Fruit fly (Drosophila melanogaster) whole organism, embryonic: ENCODE measurements around the gene dmGlut.

ENCODE experiments used
- Atf6 ChIP-seq: fragments of 200-800 bp; sonication (Bioruptor generic); IDR thresholded peaks from 2 replicates; pipeline ENCODE4 v1.3.6; 2022; ENCODE audit warnings: missing biosample characterization, missing genetic modification characterization
- Awh ChIP-seq: fragments of 200-800 bp; sonication (Bioruptor generic); IDR thresholded peaks from 2 replicates; pipeline ENCODE4, ENCODE4 v1.3.6; 2022; ENCODE audit warnings: missing biosample characterization, missing genetic modification characterization
- CG10274 ChIP-seq: fragments of 200-800 bp; sonication (Bioruptor generic); optimal IDR thresholded peaks from 3 replicates; lab custom pipeline; 2017; ENCODE audit warnings: missing biosample characterization, mild to moderate bottlenecking, missing genetic modification characterization
- CG10979 ChIP-seq: fragments of 200-800 bp; sonication (Bioruptor generic); optimal IDR thresholded peaks from 2 replicates; lab custom pipeline; 2018; ENCODE audit warnings: missing biosample characterization, mild to moderate bottlenecking, missing genetic modification characterization, moderate library complexity
- CG11504 ChIP-seq: fragments of 200-800 bp; sonication (Bioruptor generic); optimal IDR thresholded peaks from 3 replicates; lab custom pipeline; 2019; ENCODE audit warnings: missing biosample characterization, mild to moderate bottlenecking, missing genetic modification characterization, moderate library complexity
- CG12299 ChIP-seq: fragments of 200-800 bp; sonication (Bioruptor generic); optimal IDR thresholded peaks from 2 replicates; lab custom pipeline; 2018; ENCODE audit warnings: missing biosample characterization, mild to moderate bottlenecking, missing genetic modification characterization
- CG12769 ChIP-seq: fragments of 200-800 bp; sonication (Bioruptor generic); optimal IDR thresholded peaks from 2 replicates; lab custom pipeline; 2019; ENCODE audit warnings: missing biosample characterization, mild to moderate bottlenecking, missing genetic modification characterization, moderate library complexity
- CG13123 ChIP-seq: fragments of 200-800 bp; sonication (Bioruptor generic); optimal IDR thresholded peaks from 2 replicates; lab custom pipeline; 2016; ENCODE audit warnings: missing biosample characterization, missing genetic modification characterization
- CG14667 ChIP-seq: fragments of 200-800 bp; sonication (Bioruptor generic); IDR thresholded peaks from 2 replicates; pipeline ENCODE4 v1.3.6; 2022; ENCODE audit warnings: missing biosample characterization, missing genetic modification characterization
- CG14710 ChIP-seq: fragments of 200-800 bp; sonication (Bioruptor generic); optimal IDR thresholded peaks from 3 replicates; lab custom pipeline; 2019; ENCODE audit warnings: missing biosample characterization, mild to moderate bottlenecking, missing genetic modification characterization, moderate library complexity
- CG17568 ChIP-seq: fragments of 200-800 bp; sonication (Bioruptor generic); optimal IDR thresholded peaks from 2 replicates; lab custom pipeline; 2018; ENCODE audit warnings: missing biosample characterization, mild to moderate bottlenecking, missing genetic modification characterization, moderate library complexity
- CG4360 ChIP-seq: fragments of 200-800 bp; sonication (Bioruptor generic); IDR thresholded peaks from 2 replicates; pipeline ENCODE4 v1.3.6; 2022; ENCODE audit warnings: missing biosample characterization, missing genetic modification characterization
- CG4820 ChIP-seq: fragments of 200-800 bp; sonication (Bioruptor generic); optimal IDR thresholded peaks from 3 replicates; lab custom pipeline; 2016; ENCODE audit warnings: missing biosample characterization, missing genetic modification characterization
- CG8944 ChIP-seq: fragments of 200-800 bp; sonication (Bioruptor generic); optimal IDR thresholded peaks from 3 replicates; lab custom pipeline; 2016; ENCODE audit warnings: missing biosample characterization, missing genetic modification characterization
- CHES-1-like ChIP-seq: fragments of 200-800 bp; sonication (Bioruptor generic); optimal IDR thresholded peaks from 2 replicates; lab custom pipeline; 2016; ENCODE audit warnings: missing biosample characterization, missing genetic modification characterization
- Dad ChIP-seq: fragments of 200-800 bp; sonication (Bioruptor generic); optimal IDR thresholded peaks from 3 replicates; lab custom pipeline; 2016; ENCODE audit warnings: missing biosample characterization, missing genetic modification characterization
- Drgx ChIP-seq: fragments of 200-800 bp; sonication (Bioruptor generic); IDR thresholded peaks from 2 replicates; pipeline ENCODE4 v1.3.6; 2022; ENCODE audit warnings: missing biosample characterization, missing genetic modification characterization
- Ets65A ChIP-seq: fragments of 200-800 bp; sonication (Bioruptor generic); peaks from one replicate; lab custom pipeline; 2016; ENCODE audit warnings: missing biosample characterization, missing genetic modification characterization
- GATAe ChIP-seq: fragments of 200-800 bp; sonication (Bioruptor generic); conservative IDR thresholded peaks from 2 replicates; pipeline ENCODE4 v1.3.6; 2022; ENCODE audit warnings: missing biosample characterization, missing genetic modification characterization
- H15 ChIP-seq: fragments of 200-800 bp; sonication (Bioruptor generic); IDR thresholded peaks from 3 replicates; pipeline ENCODE4 v1.3.6; 2022; ENCODE audit warnings: missing biosample characterization, missing genetic modification characterization
- NFAT ChIP-seq: fragments of 200-800 bp; sonication (Bioruptor generic); IDR thresholded peaks from 2 replicates; pipeline ENCODE4 v1.3.6; 2022; ENCODE audit warnings: missing biosample characterization, missing genetic modification characterization
- Taf1 ChIP-seq: fragments of 200-800 bp; sonication (Bioruptor generic); IDR thresholded peaks from 2 replicates; pipeline ENCODE4 v1.3.6; 2022; ENCODE audit warnings: missing biosample characterization, missing genetic modification characterization
- bigmax ChIP-seq: fragments of 200-800 bp; sonication (Bioruptor generic); optimal IDR thresholded peaks from 2 replicates; lab custom pipeline; 2018; ENCODE audit warnings: missing biosample characterization, mild to moderate bottlenecking, missing genetic modification characterization
- btn ChIP-seq: fragments of 200-800 bp; sonication (Bioruptor generic); optimal IDR thresholded peaks from 2 replicates; lab custom pipeline; 2016; ENCODE audit warnings: missing biosample characterization, missing genetic modification characterization
- cato ChIP-seq: fragments of 200-800 bp; sonication (Bioruptor generic); optimal IDR thresholded peaks from 2 replicates; lab custom pipeline; 2016; ENCODE audit warnings: missing biosample characterization, missing genetic modification characterization, borderline replicate concordance
- caup ChIP-seq: fragments of 200-800 bp; sonication (Bioruptor generic); optimal IDR thresholded peaks from 3 replicates; lab custom pipeline; 2017; ENCODE audit warnings: missing biosample characterization, mild to moderate bottlenecking, missing genetic modification characterization, moderate library complexity; ENCODE audit not compliant: severe bottlenecking
- crc ChIP-seq: fragments of 200-800 bp; sonication (Bioruptor generic); optimal IDR thresholded peaks from 2 replicates; lab custom pipeline; 2016; ENCODE audit warnings: missing biosample characterization, missing genetic modification characterization
- crol ChIP-seq: fragments of 200-800 bp; sonication (Bioruptor generic); IDR thresholded peaks from 2 replicates; pipeline ENCODE4 v1.3.6; 2022; ENCODE audit warnings: missing biosample characterization, missing genetic modification characterization
- danr ChIP-seq: fragments of 200-800 bp; sonication (Bioruptor generic); IDR thresholded peaks from 2 replicates; pipeline ENCODE4 v1.3.6; 2022; ENCODE audit warnings: missing biosample characterization, missing genetic modification characterization
- dmrt11E ChIP-seq: fragments of 200-800 bp; sonication (Bioruptor generic); optimal IDR thresholded peaks from 3 replicates; lab custom pipeline; 2018; ENCODE audit warnings: missing biosample characterization, mild to moderate bottlenecking, missing genetic modification characterization, moderate library complexity
- gem ChIP-seq: fragments of 200-800 bp; sonication (Bioruptor generic); optimal IDR thresholded peaks from 2 replicates; lab custom pipeline; 2019; ENCODE audit warnings: missing biosample characterization, mild to moderate bottlenecking, missing genetic modification characterization, moderate library complexity
- grn ChIP-seq: fragments of 200-800 bp; sonication (Bioruptor generic); optimal IDR thresholded peaks from 3 replicates; lab custom pipeline; 2017; ENCODE audit warnings: missing biosample characterization, missing genetic modification characterization
- gt ChIP-seq: fragments of 200-800 bp; sonication (Bioruptor generic); IDR thresholded peaks from 2 replicates; pipeline ENCODE4 v1.3.6; 2022; ENCODE audit warnings: missing biosample characterization, missing genetic modification characterization
- jumu ChIP-seq: fragments of 200-800 bp; sonication (Bioruptor generic); optimal IDR thresholded peaks from 3 replicates; lab custom pipeline; 2016; ENCODE audit warnings: missing biosample characterization, missing genetic modification characterization
- lmd ChIP-seq: fragments of 200-800 bp; sonication (Bioruptor generic); IDR thresholded peaks from 2 replicates; pipeline ENCODE4 v1.3.6; 2022; ENCODE audit warnings: missing biosample characterization, missing genetic modification characterization
- p53 ChIP-seq: fragments of 200-800 bp; sonication (Bioruptor generic); optimal IDR thresholded peaks from 2 replicates; lab custom pipeline; 2016; ENCODE audit warnings: missing biosample characterization, missing genetic modification characterization
- pb ChIP-seq: fragments of 200-800 bp; sonication (Bioruptor generic); optimal IDR thresholded peaks from 3 replicates; lab custom pipeline; 2016; ENCODE audit warnings: missing biosample characterization, missing genetic modification characterization
- peb ChIP-seq: fragments of 200-800 bp; sonication (Bioruptor generic); IDR thresholded peaks from 2 replicates; pipeline ENCODE4 v1.3.6; 2022; ENCODE audit warnings: missing biosample characterization, missing genetic modification characterization
- row ChIP-seq: fragments of 200-800 bp; sonication (Bioruptor generic); IDR thresholded peaks from 3 replicates; pipeline ENCODE4 v1.3.6; 2022; ENCODE audit warnings: missing biosample characterization, missing genetic modification characterization
- schlank ChIP-seq: fragments of 200-800 bp; sonication (Bioruptor generic); optimal IDR thresholded peaks from 2 replicates; lab custom pipeline; 2018; ENCODE audit warnings: missing biosample characterization, mild to moderate bottlenecking, missing genetic modification characterization
- shn ChIP-seq: fragments of 200-800 bp; sonication (Bioruptor generic); optimal IDR thresholded peaks from 3 replicates; lab custom pipeline; 2016; ENCODE audit warnings: missing biosample characterization, missing genetic modification characterization
- sima ChIP-seq: fragments of 200-800 bp; sonication (Bioruptor generic); optimal IDR thresholded peaks from 2 replicates; lab custom pipeline; 2016; ENCODE audit warnings: missing biosample characterization, missing genetic modification characterization
- sug ChIP-seq: fragments of 200-800 bp; optimal IDR thresholded peaks from 2 replicates; lab custom pipeline; 2019; ENCODE audit warnings: missing biosample characterization, mild to moderate bottlenecking, missing genetic modification characterization, moderate library complexity
- tap ChIP-seq: fragments of 200-800 bp; optimal IDR thresholded peaks from 3 replicates; lab custom pipeline; 2019; ENCODE audit warnings: missing biosample characterization, mild to moderate bottlenecking, missing genetic modification characterization, moderate library complexity
- tll ChIP-seq, 2 experiments: fragments of 200-800 bp in 1 of 2; fragments of >200 bp in 1 of 2; sonication (Bioruptor generic) in 1 of 2; optimal IDR thresholded peaks; 2 replicates each; lab custom pipeline; 2017 to 2019; ENCODE audit warnings: missing biosample characterization in 2 of 2, missing genetic modification characterization in 2 of 2, mild to moderate bottlenecking in 1 of 2, moderate library complexity in 1 of 2
- toy ChIP-seq: fragments of 200-800 bp; sonication (Bioruptor generic); IDR thresholded peaks from 2 replicates; pipeline ENCODE4 v1.3.6; 2022; ENCODE audit warnings: missing biosample characterization, missing genetic modification characterization
- vvl ChIP-seq: fragments of 200-800 bp; sonication (Bioruptor generic); IDR thresholded peaks from 2 replicates; pipeline ENCODE4 v1.3.6; 2022; ENCODE audit warnings: missing biosample characterization, missing genetic modification characterization
- yki ChIP-seq: fragments of >200 bp; optimal IDR thresholded peaks from 3 replicates; lab custom pipeline; 2018
- zfh2 ChIP-seq: fragments of 200-800 bp; sonication (Bioruptor generic); optimal IDR thresholded peaks from 2 replicates; lab custom pipeline; 2016; ENCODE audit warnings: missing biosample characterization, missing genetic modification characterization

The dmGlut gene

dm6 chr2L:12045578-12045940 is 18.3 kb downstream of the dmGlut start:
- TF ChIP-seq btn (no peak), CG14667 (GFP tag; lab: Robert Waterston, UW) (no peak), sug (no peak), schlank (tag; lab: Kevin White, UChicago) (no peak), crol (0 out of 2 replicates have a peak, but pooled peaks have one; percentile 39), row (GFP tag; lab: Robert Waterston, UW) (no peak), sima (GFP tag; lab: Kevin White, UChicago) (no peak), crc (GFP tag; lab: Kevin White, UChicago) (no peak), Ets65A (GFP tag; lab: Kevin White, UChicago) (no peak), CG4360 (GFP tag; lab: Robert Waterston, UW) (peak; percentile 65)

- TF ChIP-seq danr (GFP tag; lab: Robert Waterston, UW) (peak; percentile 69; the same call in 1 of the 2 replicates), Taf1 (peak; percentile 70), lmd (GFP tag; lab: Robert Waterston, UW) (peak; percentile 80), jumu (GFP tag; lab: Kevin White, UChicago) (no peak), sima (GFP tag; lab: Kevin White, UChicago) (no peak), tll (GFP tag; optimal IDR thresholded peaks at IDR 0.05; lab: Kevin White, UChicago) (no peak), Dad (GFP tag; lab: Kevin White, UChicago) (peak; percentile 43), CG10979 (tag; lab: Kevin White, UChicago) (peak; percentile 64), H15 (peak; percentile 66; the same call in 1 of the 3 replicates), yki (lab: Kevin White, UChicago) (no peak), CHES-1-like (GFP tag; lab: Kevin White, UChicago) (peak; percentile 41), dmrt11E (tag; lab: Kevin White, UChicago) (no peak), CG12769 (tag; lab: Kevin White, UChicago) (peak; percentile 77), pb (no peak), CG12299 (tag; lab: Kevin White, UChicago) (peak; percentile 87), tap (tag; lab: Kevin White, UChicago) (peak; percentile 80), Atf6 (GFP tag; lab: Robert Waterston, UW) (peak; percentile 90), Drgx (GFP tag; lab: Robert Waterston, UW) (peak; percentile 87), CG11504 (tag; lab: Kevin White, UChicago) (peak; percentile 86), CG8944 (GFP tag; lab: Kevin White, UChicago) (no peak), gt (GFP tag; lab: Robert Waterston, UW) (peak; percentile 48; the same call in 1 of the 2 replicates), grn (no peak), p53 (GFP tag; lab: Kevin White, UChicago) (peak; percentile 4), vvl (GFP tag; lab: Robert Waterston, UW) (peak; percentile 93), GATAe (GFP tag; lab: Robert Waterston, UW) (no peak), CG14710 (tag; lab: Kevin White, UChicago) (peak; percentile 36), cato (GFP tag; lab: Kevin White, UChicago) (peak; percentile 39), CG17568 (GFP tag; lab: Kevin White, UChicago) (peak; percentile 84), bigmax (peak; percentile 58), caup (GFP tag; lab: Kevin White, UChicago) (peak; percentile 91), Awh (GFP tag; lab: Robert Waterston, UW) (peak; percentile 79), CG13123 (GFP tag; lab: Kevin White, UChicago) (no peak), NFAT (peak; percentile 81), peb (GFP tag; lab: Robert Waterston, UW) (peak; percentile 70), CG10274 (GFP tag; lab: Kevin White, UChicago) (no peak), CG4820 (GFP tag; lab: Kevin White, UChicago) (peak; percentile 27), zfh2 (peak; percentile 51), toy (no peak), shn (GFP tag; lab: Kevin White, UChicago) (peak; percentile 1), gem (tag; lab: Kevin White, UChicago) (peak; percentile 87)
These were observed 19.0 kb downstream of the dmGlut start, which contains the start of gene CG6770 for dm6 chr2L:12045941-12046855. Gene CG6770, minus strand, starts transcription at chr2L:12046118.
